Fruit fly (Drosophila melanogaster) whole organism, embryonic: ENCODE results near the gene CG10222.

Experiments
- Asciz ChIP-seq: fragments of 200-800 bp; sonication (Bioruptor generic); optimal IDR thresholded peaks from 2 replicates; lab custom pipeline; 2017; ENCODE audit warnings: missing biosample characterization, mild to moderate bottlenecking, missing genetic modification characterization, missing genetic modification reagents
- CG10209 ChIP-seq: fragments of 200-800 bp; sonication (Bioruptor generic); optimal IDR thresholded peaks from 3 replicates; lab custom pipeline; 2017; ENCODE audit warnings: missing biosample characterization, mild to moderate bottlenecking, missing genetic modification characterization, missing genetic modification reagents
- CG10431 ChIP-seq: fragments of 200-800 bp; sonication (Bioruptor generic); optimal IDR thresholded peaks from 3 replicates; lab custom pipeline; 2018; ENCODE audit warnings: missing biosample characterization, mild to moderate bottlenecking, missing genetic modification characterization
- CG1233 ChIP-seq: fragments of 200-800 bp; sonication (Bioruptor generic); optimal IDR thresholded peaks from 4 replicates; lab custom pipeline; 2018; ENCODE audit warnings: missing biosample characterization, mild to moderate bottlenecking, missing genetic modification characterization
- CG12769 ChIP-seq: fragments of 200-800 bp; sonication (Bioruptor generic); optimal IDR thresholded peaks from 2 replicates; lab custom pipeline; 2019; ENCODE audit warnings: missing biosample characterization, mild to moderate bottlenecking, missing genetic modification characterization, moderate library complexity
- CG13424 ChIP-seq: fragments of 200-800 bp; sonication (Bioruptor generic); optimal IDR thresholded peaks from 2 replicates; lab custom pipeline; 2019; ENCODE audit warnings: missing biosample characterization, mild to moderate bottlenecking, missing genetic modification characterization, moderate library complexity
- CG15269 ChIP-seq: fragments of 200-800 bp; sonication (Bioruptor generic); optimal IDR thresholded peaks from 2 replicates; lab custom pipeline; 2018; ENCODE audit warnings: missing biosample characterization, mild to moderate bottlenecking, missing genetic modification characterization, moderate library complexity
- CG17186 ChIP-seq: fragments of 200-800 bp; sonication (Bioruptor generic); optimal IDR thresholded peaks from 3 replicates; lab custom pipeline; 2017; ENCODE audit warnings: missing biosample characterization, missing genetic modification reagents, missing genetic modification characterization
- CG18011 ChIP-seq: fragments of 200-800 bp; sonication (Bioruptor generic); optimal IDR thresholded peaks from 2 replicates; lab custom pipeline; 2017; ENCODE audit warnings: missing biosample characterization, missing genetic modification characterization, mild to moderate bottlenecking, moderate library complexity, missing genotype
- CG2199 ChIP-seq: fragments of 200-800 bp; sonication (Bioruptor generic); IDR thresholded peaks from 3 replicates; pipeline ENCODE4 v1.3.6; 2022; ENCODE audit warnings: missing biosample characterization, missing genetic modification characterization
- CG30431 ChIP-seq: fragments of 200-800 bp; sonication (Bioruptor generic); optimal IDR thresholded peaks from 2 replicates; lab custom pipeline; 2017; ENCODE audit warnings: missing biosample characterization, missing genetic modification characterization
- CG3281 ChIP-seq: fragments of 200-800 bp; sonication (Bioruptor generic); optimal IDR thresholded peaks from 3 replicates; lab custom pipeline; 2017; ENCODE audit warnings: missing biosample characterization, mild to moderate bottlenecking, missing genetic modification characterization
- CG4360 ChIP-seq: fragments of 200-800 bp; sonication (Bioruptor generic); IDR thresholded peaks from 2 replicates; pipeline ENCODE4 v1.3.6; 2022; ENCODE audit warnings: missing biosample characterization, missing genetic modification characterization
- CG4424 ChIP-seq: fragments of 200-800 bp; sonication (Bioruptor generic); optimal IDR thresholded peaks from 3 replicates; lab custom pipeline; 2016; ENCODE audit warnings: missing biosample characterization, missing genetic modification characterization
- CG7271 ChIP-seq: fragments of 200-800 bp; sonication (Bioruptor generic); optimal IDR thresholded peaks from 2 replicates; lab custom pipeline; 2018; ENCODE audit warnings: missing biosample characterization, mild to moderate bottlenecking, missing genetic modification characterization, moderate library complexity
- CG7357 ChIP-seq: fragments of 200-800 bp; sonication (Bioruptor generic); IDR thresholded peaks from 3 replicates; pipeline ENCODE4 v1.3.6; 2022; ENCODE audit warnings: missing biosample characterization, missing genetic modification characterization
- CG7987 ChIP-seq: fragments of 200-800 bp; sonication (Bioruptor generic); optimal IDR thresholded peaks from 2 replicates; lab custom pipeline; 2018; ENCODE audit warnings: missing biosample characterization, mild to moderate bottlenecking, missing genetic modification characterization, moderate library complexity
- D19A ChIP-seq: fragments of 200-800 bp; optimal IDR thresholded peaks from 3 replicates; lab custom pipeline; 2019; ENCODE audit warnings: missing biosample characterization, mild to moderate bottlenecking, missing genetic modification characterization, moderate library complexity
- Dad ChIP-seq: fragments of 200-800 bp; sonication (Bioruptor generic); optimal IDR thresholded peaks from 3 replicates; lab custom pipeline; 2016; ENCODE audit warnings: missing biosample characterization, missing genetic modification characterization
- Deaf1 ChIP-seq: fragments of 200-800 bp; optimal IDR thresholded peaks from 3 replicates; lab custom pipeline; 2019; ENCODE audit warnings: missing biosample characterization, mild to moderate bottlenecking, missing genetic modification characterization, moderate library complexity
- E2f2 ChIP-seq: fragments of 200-800 bp; sonication (Bioruptor generic); IDR thresholded peaks from 2 replicates; pipeline ENCODE4 v1.3.6; 2022; ENCODE audit warnings: missing biosample characterization, missing genetic modification characterization
- Hand ChIP-seq: fragments of 200-800 bp; sonication (Bioruptor generic); optimal IDR thresholded peaks from 2 replicates; lab custom pipeline; 2017; ENCODE audit warnings: mild to moderate bottlenecking, missing biosample characterization, missing genetic modification reagents, missing genetic modification characterization
- Spps ChIP-seq: fragments of 200-800 bp; sonication (Bioruptor generic); optimal IDR thresholded peaks from 2 replicates; lab custom pipeline; 2018; ENCODE audit warnings: missing biosample characterization, mild to moderate bottlenecking, missing genetic modification characterization
- Taf1 ChIP-seq: fragments of 200-800 bp; sonication (Bioruptor generic); IDR thresholded peaks from 2 replicates; pipeline ENCODE4 v1.3.6; 2022; ENCODE audit warnings: missing biosample characterization, missing genetic modification characterization
- Trl ChIP-seq, 3 experiments: fragments of >200 bp in 2 of 3; fragments of 200-800 bp in 1 of 3; sonication (Bioruptor generic) in 1 of 3; optimal IDR thresholded peaks; 2 replicates in 1 of 3; 3 replicates in 2 of 3; lab custom pipeline; 2016 to 2017; ENCODE audit warnings: missing biosample characterization in 1 of 3, missing genetic modification characterization in 1 of 3
- ac ChIP-seq: fragments of 200-800 bp; sonication (Bioruptor generic); optimal IDR thresholded peaks from 3 replicates; lab custom pipeline; 2017; ENCODE audit warnings: missing biosample characterization, mild to moderate bottlenecking, missing genetic modification characterization
- az2 ChIP-seq: fragments of 200-800 bp; sonication (Bioruptor generic); optimal IDR thresholded peaks from 3 replicates; lab custom pipeline; 2016; ENCODE audit warnings: missing biosample characterization, missing genetic modification characterization
- chm ChIP-seq: fragments of 200-800 bp; sonication (Bioruptor generic); IDR thresholded peaks from 2 replicates; pipeline ENCODE4 v1.3.6; 2022; ENCODE audit warnings: missing biosample characterization, missing genetic modification characterization
- cwo ChIP-seq: fragments of 200-800 bp; sonication (Bioruptor generic); optimal IDR thresholded peaks from 3 replicates; lab custom pipeline; 2017; ENCODE audit warnings: missing biosample characterization, missing genetic modification characterization, mild to moderate bottlenecking, moderate library complexity, missing genetic modification reagents
- da ChIP-seq: fragments of 200-800 bp; sonication (Bioruptor generic); optimal IDR thresholded peaks from 2 replicates; lab custom pipeline; 2016; ENCODE audit warnings: missing biosample characterization, missing genetic modification characterization
- ftz-f1 ChIP-seq: fragments of 200-800 bp; sonication (Bioruptor generic); optimal IDR thresholded peaks from 2 replicates; lab custom pipeline; 2016; ENCODE audit warnings: missing biosample characterization, missing genetic modification characterization
- gce ChIP-seq: fragments of 200-800 bp; sonication (Bioruptor generic); IDR thresholded peaks from 3 replicates; pipeline ENCODE4 v1.3.6; 2022; ENCODE audit warnings: missing biosample characterization, missing genetic modification characterization
- gfzf ChIP-seq: fragments of 200-800 bp; sonication (Bioruptor generic); optimal IDR thresholded peaks from 2 replicates; lab custom pipeline; 2016; ENCODE audit warnings: missing biosample characterization, mild to moderate bottlenecking, missing genetic modification characterization, moderate library complexity
- lab ChIP-seq: fragments of 200-800 bp; sonication (Bioruptor generic); optimal IDR thresholded peaks from 3 replicates; lab custom pipeline; 2017; ENCODE audit warnings: missing biosample characterization, missing genetic modification characterization, mild to moderate bottlenecking, moderate library complexity, missing genetic modification reagents
- pan ChIP-seq, 4 experiments: fragments of >200 bp in 3 of 4; fragments of 200-800 bp in 1 of 4; sonication (Bioruptor generic) in 1 of 4; optimal IDR thresholded peaks in 3 of 4; IDR thresholded peaks in 1 of 4; 2 replicates each; pipeline versions ENCODE4 v1.3.6 to Lab custom; 2017 to 2022; ENCODE audit warnings: missing biosample characterization in 2 of 4, missing genetic modification characterization in 2 of 4, mixed read lengths in 1 of 4
- psq ChIP-seq: fragments of 200-800 bp; sonication (Bioruptor generic); optimal IDR thresholded peaks from 2 replicates; lab custom pipeline; 2017; ENCODE audit warnings: missing biosample characterization, missing genetic modification characterization
- pzg ChIP-seq: fragments of 200-800 bp; sonication (Bioruptor generic); optimal IDR thresholded peaks from 3 replicates; lab custom pipeline; 2018; ENCODE audit warnings: missing biosample characterization, mild to moderate bottlenecking, missing genetic modification characterization, moderate library complexity
- repo ChIP-seq: fragments of 200-800 bp; sonication (Bioruptor generic); optimal IDR thresholded peaks from 2 replicates; lab custom pipeline; 2016; ENCODE audit warnings: missing biosample characterization, missing genetic modification characterization
- sr ChIP-seq: fragments of 200-800 bp; sonication (Bioruptor generic); IDR thresholded peaks from 3 replicates; pipeline ENCODE4 v1.3.6; 2022; ENCODE audit warnings: missing biosample characterization, missing genetic modification characterization
- zf30C ChIP-seq: fragments of 200-800 bp; sonication (Bioruptor generic); optimal IDR thresholded peaks from 3 replicates; lab custom pipeline; 2018; ENCODE audit warnings: missing biosample characterization, mild to moderate bottlenecking, missing genetic modification characterization

Gene CG10222

dm6 chr3L:13442400-13442799 is 30.1 kb upstream of the CG10222 start, which contains the start of gene cmb (continued):
- TF ChIP-seq CG30431 (GFP tag; lab: Kevin White, UChicago) (no peak), CG3281 (GFP tag; lab: Kevin White, UChicago) (peak; percentile 52), repo (GFP tag; lab: Kevin White, UChicago) (no peak), az2 (GFP tag; lab: Kevin White, UChicago) (no peak), CG2199 (GFP tag; lab: Robert Waterston, UW) (no peak), CG15269 (tag; lab: Kevin White, UChicago) (no peak), CG12769 (tag; lab: Kevin White, UChicago) (no peak), pan (optimal IDR thresholded peaks at IDR 0.05; lab: Kevin White, UChicago) (no peak), pan (GFP tag; optimal IDR thresholded peaks at IDR 0.05 in 1 of 2, IDR thresholded peaks at IDR 0.05 in 1 of 2) (no peak), Taf1 (GFP tag; lab: Robert Waterston, UW) (no peak), CG4360 (GFP tag; lab: Robert Waterston, UW) (0 out of 2 replicates have a peak, but pooled peaks have one; percentile 18), CG7271 (tag; lab: Kevin White, UChicago) (no peak), CG7357 (GFP tag; lab: Robert Waterston, UW) (no peak), E2f2 (GFP tag; lab: Robert Waterston, UW) (peak; percentile 83), gce (GFP tag; lab: Robert Waterston, UW) (no peak), CG7987 (GFP tag; lab: Kevin White, UChicago) (no peak), CG4424 (no peak), ac (GFP tag; lab: Kevin White, UChicago) (no peak)
- TF ChIP-seq, all 482 proteins: peak for 42

- TF ChIP-seq Deaf1 (tag; lab: Kevin White, UChicago) (peak; percentile 89), Dad (GFP tag; lab: Kevin White, UChicago) (no peak), D19A (tag; lab: Kevin White, UChicago) (peak; percentile 20)
- TF ChIP-seq, all 482 proteins: peak for 2
Observed at dm6 chr3L:13440370-13440960, 28.2 kb upstream of the CG10222 start, which contains the start of the genes CG10140 and CG14109. Gene CG10140, minus strand, starts transcription at chr3L:13440470. Gene CG14109, plus strand, starts transcription at chr3L:13440910.

dm6 chr3L:13437654-13438053 is 25.4 kb upstream of the CG10222 start, which contains the start of gene CG10725:
Gene CG10725, plus strand, starts transcription at chr3L:13437954.
- TF ChIP-seq pzg (GFP tag; lab: Kevin White, UChicago) = no peak
- TF ChIP-seq CG10431 = no peak
- TF ChIP-seq Asciz (GFP tag; lab: Kevin White, UChicago) = no peak

dm6 chr3L:13437036-13437435 is 24.8 kb upstream of the CG10222 start, which contains the start of gene CG10154:
Gene CG10154, minus strand, starts transcription at chr3L:13437136.
- TF ChIP-seq Spps (tag; lab: Kevin White, UChicago) = no peak
- TF ChIP-seq psq (GFP tag; lab: Kevin White, UChicago) = no peak
- no peak for TF ChIP-seq da
- no peak for TF ChIP-seq gfzf (GFP tag; lab: Kevin White, UChicago)

dm6 chr3L:13435170-13435727 is 23.0 kb upstream of the CG10222 start, which contains the start of gene CG10713:
Gene CG10713, minus strand, starts transcription at chr3L:13435229.
- no peak for TF ChIP-seq lab (GFP tag; lab: Kevin White, UChicago)
- peak; percentile 8 for TF ChIP-seq Hand (GFP tag; lab: Kevin White, UChicago)
- no peak for TF ChIP-seq CG18011 (GFP tag; lab: Kevin White, UChicago)
- TF ChIP-seq CG13424 (tag; lab: Kevin White, UChicago) = no peak
- no peak for TF ChIP-seq CG10209 (GFP tag; lab: Kevin White, UChicago)
- TF ChIP-seq sr (GFP tag; lab: Robert Waterston, UW) = 0 out of 3 replicates have a peak, but pooled peaks have one; percentile 52
- TF ChIP-seq CG1233 (GFP tag; lab: Kevin White, UChicago) = no peak
- peak; percentile 51 to 54 for TF ChIP-seq Trl (optimal IDR thresholded peaks at IDR 0.05; lab: Kevin White, UChicago)
- TF ChIP-seq Trl (GFP tag; optimal IDR thresholded peaks at IDR 0.05; lab: Kevin White, UChicago) = no peak
- TF ChIP-seq zf30C (GFP tag; lab: Kevin White, UChicago) = no peak
- no peak for TF ChIP-seq cwo (GFP tag; lab: Kevin White, UChicago)
- no peak for TF ChIP-seq chm (GFP tag; lab: Robert Waterston, UW)
- no peak for TF ChIP-seq pan (optimal IDR thresholded peaks at IDR 0.05; lab: Kevin White, UChicago)
- TF ChIP-seq pan (GFP tag; optimal IDR thresholded peaks at IDR 0.05 in 1 of 2, IDR thresholded peaks at IDR 0.05 in 1 of 2) = no peak
- no peak for TF ChIP-seq ftz-f1 (GFP tag; lab: Kevin White, UChicago)
- no peak for TF ChIP-seq CG17186
